Fruit fly (Drosophila melanogaster) whole organism, prepupa: ENCODE data around the gene CG6739.

ENCODE experiments used
- Blimp-1 ChIP-seq: fragments of 200-800 bp; sonication (Bioruptor generic); optimal IDR thresholded peaks from 3 replicates; lab custom pipeline; 2017; ENCODE audit warnings: missing biosample characterization, missing genetic modification characterization, mild to moderate bottlenecking, moderate library complexity, missing genetic modification reagents
- CG10631 ChIP-seq: fragments of 200-800 bp; sonication (Bioruptor generic); optimal IDR thresholded peaks from 2 replicates; lab custom pipeline; 2016; ENCODE audit warnings: missing biosample characterization, missing genetic modification characterization
- CG10669 ChIP-seq: fragments of 200-800 bp; sonication (Bioruptor generic); optimal IDR thresholded peaks from 3 replicates; lab custom pipeline; 2018; ENCODE audit warnings: missing biosample characterization, mild to moderate bottlenecking, missing genetic modification characterization, moderate library complexity
- CG11294 ChIP-seq: fragments of 200-800 bp; sonication (Bioruptor generic); IDR thresholded peaks from 2 replicates; pipeline ENCODE4 v1.3.6; 2022; ENCODE audit warnings: missing biosample characterization, missing genetic modification characterization
- CG11902 ChIP-seq: fragments of 200-800 bp; sonication (Bioruptor generic); optimal IDR thresholded peaks from 3 replicates; lab custom pipeline; 2016; ENCODE audit warnings: missing biosample characterization, missing genetic modification characterization
- CG15336 ChIP-seq: fragments of 200-800 bp; sonication (Bioruptor generic); IDR thresholded peaks from 2 replicates; pipeline ENCODE4 v1.3.6; 2022; ENCODE audit warnings: missing biosample characterization, missing genetic modification characterization
- CG16779 ChIP-seq: fragments of 200-800 bp; sonication (Bioruptor generic); optimal IDR thresholded peaks from 3 replicates; lab custom pipeline; 2017; ENCODE audit warnings: missing biosample characterization, mild to moderate bottlenecking, missing genetic modification characterization
- CG3032 ChIP-seq: fragments of 200-800 bp; optimal IDR thresholded peaks from 2 replicates; lab custom pipeline; 2019; ENCODE audit warnings: missing biosample characterization, mild to moderate bottlenecking, missing genetic modification characterization, moderate library complexity
- CG32006 ChIP-seq: fragments of 200-800 bp; sonication (Bioruptor generic); optimal IDR thresholded peaks from 3 replicates; lab custom pipeline; 2017; ENCODE audit warnings: missing biosample characterization, mild to moderate bottlenecking, missing genetic modification characterization
- CG34406 ChIP-seq: fragments of 200-800 bp; sonication (Bioruptor generic); optimal IDR thresholded peaks from 3 replicates; lab custom pipeline; 2016; ENCODE audit warnings: missing biosample characterization, missing genetic modification characterization
- CG3919 ChIP-seq: fragments of 200-800 bp; sonication (Bioruptor generic); optimal IDR thresholded peaks from 3 replicates; lab custom pipeline; 2016; ENCODE audit warnings: missing biosample characterization, missing genetic modification characterization
- CG6163 ChIP-seq: fragments of 200-800 bp; sonication (Bioruptor generic); IDR thresholded peaks from 3 replicates; pipeline ENCODE4 v1.3.6; 2022; ENCODE audit warnings: missing biosample characterization, missing genetic modification characterization
- CG6276 ChIP-seq: fragments of 200-800 bp; sonication (Bioruptor generic); optimal IDR thresholded peaks from 2 replicates; lab custom pipeline; 2017; ENCODE audit warnings: missing biosample characterization, mild to moderate bottlenecking, missing genetic modification characterization
- CG6854 ChIP-seq: fragments of 200-800 bp; sonication (Bioruptor generic); optimal IDR thresholded peaks from 2 replicates; lab custom pipeline; 2017; ENCODE audit warnings: missing biosample characterization, mild to moderate bottlenecking, missing genetic modification characterization
- CG8119 ChIP-seq: fragments of 200-800 bp; sonication (Bioruptor generic); IDR thresholded peaks from 3 replicates; pipeline ENCODE4 v1.3.6; 2022; ENCODE audit warnings: missing biosample characterization, missing genetic modification characterization
- CG8319 ChIP-seq: fragments of 200-800 bp; sonication (Bioruptor generic); optimal IDR thresholded peaks from 3 replicates; lab custom pipeline; 2016; ENCODE audit warnings: missing biosample characterization, missing genetic modification characterization
- CG8632 ChIP-seq: fragments of 200-800 bp; sonication (Bioruptor generic); optimal IDR thresholded peaks from 3 replicates; lab custom pipeline; 2016; ENCODE audit warnings: missing biosample characterization, missing genetic modification characterization
- CG9139 ChIP-seq: fragments of 200-800 bp; sonication (Bioruptor generic); optimal IDR thresholded peaks from 3 replicates; lab custom pipeline; 2017; ENCODE audit warnings: missing biosample characterization, mild to moderate bottlenecking, missing genetic modification characterization
- Eip75B ChIP-seq: fragments of 200-800 bp; sonication (Bioruptor generic); optimal IDR thresholded peaks from 3 replicates; lab custom pipeline; 2016; ENCODE audit warnings: missing biosample characterization, missing genetic modification characterization
- Eip78C ChIP-seq: fragments of 200-800 bp; sonication (Bioruptor generic); peaks from one replicate; lab custom pipeline; 2016; ENCODE audit warnings: missing biosample characterization, missing genetic modification characterization
- Eip93F ChIP-seq: fragments of 200-800 bp; sonication (Bioruptor generic); optimal IDR thresholded peaks from 2 replicates; lab custom pipeline; 2016; ENCODE audit warnings: missing biosample characterization, mild to moderate bottlenecking, missing genetic modification characterization
- Ets21C ChIP-seq: fragments of 200-800 bp; sonication (Bioruptor generic); optimal IDR thresholded peaks from 3 replicates; lab custom pipeline; 2016; ENCODE audit warnings: missing biosample characterization, missing genetic modification characterization
- Gug ChIP-seq: fragments of 200-800 bp; sonication (Bioruptor generic); IDR thresholded peaks from 2 replicates; pipeline ENCODE4 v1.3.6; 2022; ENCODE audit warnings: missing biosample characterization, missing genetic modification characterization
- Hr38 ChIP-seq: sonication (Bioruptor generic); optimal IDR thresholded peaks from 2 replicates; lab custom pipeline; 2016; ENCODE audit warnings: missing biosample characterization, missing genetic modification characterization
- Lpt ChIP-seq: fragments of 200-800 bp; sonication (Bioruptor generic); optimal IDR thresholded peaks from 3 replicates; lab custom pipeline; 2016; ENCODE audit warnings: missing biosample characterization, missing genetic modification characterization
- Met ChIP-seq: fragments of 200-800 bp; sonication (Bioruptor generic); optimal IDR thresholded peaks from 3 replicates; lab custom pipeline; 2016; ENCODE audit warnings: missing biosample characterization, missing genetic modification characterization
- OdsH ChIP-seq: fragments of 200-800 bp; sonication (Bioruptor generic); optimal IDR thresholded peaks from 3 replicates; lab custom pipeline; 2016; ENCODE audit warnings: missing biosample characterization, missing genetic modification characterization
- Smox ChIP-seq: fragments of 200-800 bp; sonication (Bioruptor generic); optimal IDR thresholded peaks from 3 replicates; lab custom pipeline; 2016; ENCODE audit warnings: missing biosample characterization, missing genetic modification characterization
- Sox102F ChIP-seq: fragments of 200-800 bp; sonication (Bioruptor generic); optimal IDR thresholded peaks from 2 replicates; lab custom pipeline; 2016; ENCODE audit warnings: missing biosample characterization, mild to moderate bottlenecking, missing genetic modification characterization
- Sox15 ChIP-seq: fragments of 200-800 bp; sonication (Bioruptor generic); optimal IDR thresholded peaks from 3 replicates; lab custom pipeline; 2016; ENCODE audit warnings: missing biosample characterization, missing genetic modification characterization
- achi ChIP-seq: fragments of 200-800 bp; sonication (Bioruptor generic); optimal IDR thresholded peaks from 3 replicates; lab custom pipeline; 2016; ENCODE audit warnings: missing biosample characterization, missing genetic modification characterization
- dac ChIP-seq: fragments of 200-800 bp; sonication (Bioruptor generic); optimal IDR thresholded peaks from 2 replicates; lab custom pipeline; 2017; ENCODE audit warnings: missing biosample characterization, mild to moderate bottlenecking, missing genetic modification characterization
- eg ChIP-seq: fragments of 200-800 bp; sonication (Bioruptor generic); IDR thresholded peaks from 3 replicates; pipeline ENCODE4 v1.3.6; 2022; ENCODE audit warnings: missing biosample characterization, missing genetic modification characterization
- esn ChIP-seq: fragments of 200-800 bp; sonication (Bioruptor generic); optimal IDR thresholded peaks from 2 replicates; lab custom pipeline; 2016; ENCODE audit warnings: missing biosample characterization, mild to moderate bottlenecking, missing genetic modification characterization, moderate library complexity
- fd85E ChIP-seq: fragments of 200-800 bp; sonication (Bioruptor generic); optimal IDR thresholded peaks from 3 replicates; lab custom pipeline; 2016; ENCODE audit warnings: missing biosample characterization, missing genetic modification characterization
- fkh ChIP-seq: fragments of 200-800 bp; sonication (Bioruptor generic); optimal IDR thresholded peaks from 3 replicates; lab custom pipeline; 2017; ENCODE audit warnings: missing biosample characterization, mild to moderate bottlenecking, missing genetic modification characterization, moderate library complexity
- lz ChIP-seq: fragments of 200-800 bp; sonication (Bioruptor generic); optimal IDR thresholded peaks from 3 replicates; lab custom pipeline; 2016; ENCODE audit warnings: missing biosample characterization, missing genetic modification characterization
- net ChIP-seq: fragments of 200-800 bp; sonication (Bioruptor generic); optimal IDR thresholded peaks from 3 replicates; lab custom pipeline; 2016; ENCODE audit warnings: missing biosample characterization, missing genetic modification characterization
- salr ChIP-seq, 2 experiments: fragments of 200-800 bp; sonication (Bioruptor generic); optimal IDR thresholded peaks; 3 replicates each; lab custom pipeline; 2016 to 2018; ENCODE audit warnings: missing biosample characterization in 2 of 2, missing genetic modification characterization in 2 of 2, mild to moderate bottlenecking in 1 of 2
- spab ChIP-seq: fragments of 200-800 bp; sonication (Bioruptor generic); optimal IDR thresholded peaks from 2 replicates; lab custom pipeline; 2017; ENCODE audit warnings: missing biosample characterization, mild to moderate bottlenecking, missing genetic modification characterization, missing genetic modification reagents
- ss ChIP-seq, 2 experiments: fragments of 200-800 bp; sonication (Bioruptor generic); optimal IDR thresholded peaks; 2 replicates in 1 of 2; 3 replicates in 1 of 2; lab custom pipeline; 2017 to 2018; ENCODE audit warnings: mild to moderate bottlenecking in 2 of 2, missing biosample characterization in 2 of 2, missing genetic modification characterization in 2 of 2, moderate library complexity in 1 of 2
- svp ChIP-seq: fragments of 200-800 bp; sonication (Bioruptor generic); peaks from one replicate; lab custom pipeline; 2016; ENCODE audit warnings: missing biosample characterization, missing genetic modification characterization
- topi ChIP-seq: fragments of 200-800 bp; sonication (Bioruptor generic); optimal IDR thresholded peaks from 3 replicates; lab custom pipeline; 2016; ENCODE audit warnings: missing biosample characterization, missing genetic modification characterization
- vri ChIP-seq: fragments of 200-800 bp; sonication (Bioruptor generic); optimal IDR thresholded peaks from 3 replicates; lab custom pipeline; 2016; ENCODE audit warnings: missing biosample characterization, mild to moderate bottlenecking, missing genetic modification characterization

The CG6739 gene

dm6 chr2L:7608083-7608482 is at the start of gene CG6739:
CG6739 (plus strand) TSS chr2L:7608389.
- TF ChIP-seq CG32006 (GFP tag; lab: Kevin White, UChicago) (peak; percentile 3), CG15336 (GFP tag; lab: Robert Waterston, UW) (peak; percentile 53; the same call in 1 of the 2 replicates), OdsH (peak; percentile 4), Met (GFP tag; lab: Kevin White, UChicago) (peak; percentile 26), Sox15 (GFP tag; lab: Kevin White, UChicago) (no peak), Blimp-1 (GFP tag; lab: Kevin White, UChicago) (peak; percentile 99), Hr38 (GFP tag; lab: Kevin White, UChicago) (no peak), spab (no peak), Gug (GFP tag; lab: Robert Waterston, UW) (no peak), fkh (GFP tag; lab: Kevin White, UChicago) (no peak), CG6854 (GFP tag; lab: Kevin White, UChicago) (peak; percentile 86), CG6163 (GFP tag; lab: Robert Waterston, UW) (peak; percentile 52; the same call in 2 of the 3 replicates), CG3919 (GFP tag; lab: Kevin White, UChicago) (peak; percentile 36), CG16779 (tag; lab: Kevin White, UChicago) (no peak), lz (GFP tag; lab: Kevin White, UChicago) (no peak), CG6276 (GFP tag; lab: Kevin White, UChicago) (peak; percentile 45), achi (GFP tag; lab: Kevin White, UChicago) (no peak), CG3032 (tag; lab: Kevin White, UChicago) (no peak), Lpt (GFP tag; lab: Kevin White, UChicago) (no peak), Eip78C (GFP tag; lab: Kevin White, UChicago) (peak; percentile 6), CG34406 (no peak), Ets21C (GFP tag; lab: Kevin White, UChicago) (no peak), svp (peak; percentile 67), CG8632 (GFP tag; lab: Kevin White, UChicago) (no peak), esn (GFP tag; lab: Kevin White, UChicago) (no peak), dac (GFP tag; lab: Kevin White, UChicago) (no peak), Sox102F (GFP tag; lab: Kevin White, UChicago) (peak; percentile 57), eg (GFP tag; lab: Robert Waterston, UW) (peak; percentile 51; the same call in 2 of the 3 replicates), topi (GFP tag; lab: Kevin White, UChicago) (peak; percentile 14)

- TF ChIP-seq CG6163 (GFP tag; lab: Robert Waterston, UW) (peak; percentile 40; the same call in 1 of the 3 replicates), Gug (GFP tag; lab: Robert Waterston, UW) (0 out of 2 replicates have a peak, but pooled peaks have one; percentile 29), Eip75B (no peak), CG10669 (GFP tag; lab: Kevin White, UChicago) (no peak), CG6276 (GFP tag; lab: Kevin White, UChicago) (peak; percentile 9), eg (GFP tag; lab: Robert Waterston, UW) (peak; percentile 69; the same call in 2 of the 3 replicates), net (GFP tag; lab: Kevin White, UChicago) (peak; percentile 11), CG11294 (GFP tag; lab: Robert Waterston, UW) (0 out of 2 replicates have a peak, but pooled peaks have one; percentile 9), ss (GFP tag; optimal IDR thresholded peaks at IDR 0.05; lab: Kevin White, UChicago) (peak in 1 of 2 experiments; percentile 29), CG8632 (GFP tag; lab: Kevin White, UChicago) (no peak), CG8119 (GFP tag; lab: Robert Waterston, UW) (peak; percentile 53)
These were observed 48.7 kb upstream of the CG6739 start for dm6 chr2L:7559532-7559931.

- no peak for TF ChIP-seq Sox102F (GFP tag; lab: Kevin White, UChicago)
- TF ChIP-seq, all 60 proteins: peak for 0
These were observed 45.6 kb upstream of the CG6739 start for dm6 chr2L:7562542-7562941.

dm6 chr2L:7564856-7565255 is 43.3 kb upstream of the CG6739 start:
- peak; percentile 54 for TF ChIP-seq Eip75B
- peak; percentile 36 for TF ChIP-seq Smox (GFP tag; lab: Kevin White, UChicago)
- peak; percentile 15 for TF ChIP-seq fkh (GFP tag; lab: Kevin White, UChicago)
- peak; percentile 5 to 10 for TF ChIP-seq salr (GFP tag; optimal IDR thresholded peaks at IDR 0.05; lab: Kevin White, UChicago)
- peak; percentile 30 for TF ChIP-seq CG10631 (GFP tag; lab: Kevin White, UChicago)
- no peak for TF ChIP-seq Hr38 (GFP tag; lab: Kevin White, UChicago)
- no peak for TF ChIP-seq vri (GFP tag; lab: Kevin White, UChicago)
- no peak for TF ChIP-seq Eip93F (GFP tag; lab: Kevin White, UChicago)
- TF ChIP-seq CG8319: peak; percentile 32
- peak; percentile 31; the same call in 1 of the 3 replicates for TF ChIP-seq CG8119 (GFP tag; lab: Robert Waterston, UW)
- TF ChIP-seq CG11902 (GFP tag; lab: Kevin White, UChicago): peak; percentile 7
- TF ChIP-seq Eip78C (GFP tag; lab: Kevin White, UChicago): peak; percentile 85
- TF ChIP-seq CG6163 (GFP tag; lab: Robert Waterston, UW): peak; percentile 58; the same call in 2 of the 3 replicates
- no peak for TF ChIP-seq Gug (GFP tag; lab: Robert Waterston, UW)
- no peak for TF ChIP-seq fd85E (GFP tag; lab: Kevin White, UChicago)
- peak; percentile 42 for TF ChIP-seq esn (GFP tag; lab: Kevin White, UChicago)
- peak; percentile 19 for TF ChIP-seq CG8632 (GFP tag; lab: Kevin White, UChicago)
- peak; percentile 2 for TF ChIP-seq CG6276 (GFP tag; lab: Kevin White, UChicago)
- TF ChIP-seq CG9139 (GFP tag; lab: Kevin White, UChicago): peak; percentile 1
- TF ChIP-seq CG11294 (GFP tag; lab: Robert Waterston, UW): no peak
